Worm (Caenorhabditis elegans): Measurements from ENCODE around the gene C46H3.2.

- TF ChIP-seq him-1 (tag; optimal IDR thresholded peaks at IDR 0.05) (no peak), dao-5 (tag; optimal IDR thresholded peaks at IDR 0.05) (no peak)
These were observed 19.2 kb upstream of the C46H3.2 start, which contains the start of gene C25G6.4 for ce11 chrX:1249738-1250137.

All from whole organism, L4/young adult.